Fruit fly (Drosophila melanogaster) whole organism, embryonic: ENCODE data around the gene pxb.

Experiments used
- Atf3 ChIP-seq: fragments of 200-800 bp; sonication (Bioruptor generic); optimal IDR thresholded peaks from 3 replicates; lab custom pipeline; 2016; ENCODE audit warnings: missing biosample characterization, missing genetic modification characterization
- Awh ChIP-seq: fragments of 200-800 bp; sonication (Bioruptor generic); IDR thresholded peaks from 2 replicates; pipeline ENCODE4, ENCODE4 v1.3.6; 2022; ENCODE audit warnings: missing biosample characterization, missing genetic modification characterization
- CG10462 ChIP-seq: fragments of 200-800 bp; sonication (Bioruptor generic); optimal IDR thresholded peaks from 2 replicates; lab custom pipeline; 2016; ENCODE audit warnings: missing biosample characterization, missing genetic modification characterization
- CG15479 ChIP-seq: fragments of 200-800 bp; sonication (Bioruptor generic); optimal IDR thresholded peaks from 3 replicates; lab custom pipeline; 2019; ENCODE audit warnings: missing biosample characterization, mild to moderate bottlenecking, missing genetic modification characterization, moderate library complexity
- CG15696 ChIP-seq: fragments of 200-800 bp; sonication (Bioruptor generic); optimal IDR thresholded peaks from 2 replicates; lab custom pipeline; 2019; ENCODE audit warnings: missing biosample characterization, mild to moderate bottlenecking, missing genetic modification characterization, moderate library complexity
- CG1602 ChIP-seq: fragments of 200-800 bp; sonication (Bioruptor generic); optimal IDR thresholded peaks from 3 replicates; lab custom pipeline; 2016; ENCODE audit warnings: missing biosample characterization, missing genetic modification characterization
- CG18262 ChIP-seq: fragments of 200-800 bp; optimal IDR thresholded peaks from 3 replicates; lab custom pipeline; 2019; ENCODE audit warnings: missing biosample characterization, mild to moderate bottlenecking, missing genetic modification characterization, moderate library complexity
- CG2199 ChIP-seq: fragments of 200-800 bp; sonication (Bioruptor generic); IDR thresholded peaks from 3 replicates; pipeline ENCODE4 v1.3.6; 2022; ENCODE audit warnings: missing biosample characterization, missing genetic modification characterization
- CG2202 ChIP-seq: fragments of 200-800 bp; sonication (Bioruptor generic); optimal IDR thresholded peaks from 2 replicates; lab custom pipeline; 2018; ENCODE audit warnings: missing biosample characterization, mild to moderate bottlenecking, missing genetic modification characterization
- CG31388 ChIP-seq: fragments of 200-800 bp; sonication (Bioruptor generic); optimal IDR thresholded peaks from 2 replicates; lab custom pipeline; 2016; ENCODE audit warnings: missing biosample characterization, missing genetic modification characterization
- CG32772 ChIP-seq: fragments of 200-800 bp; sonication (Bioruptor generic); IDR thresholded peaks from 2 replicates; pipeline ENCODE4 v1.3.6; 2022; ENCODE audit warnings: missing biosample characterization, missing genetic modification characterization
- CG4404 ChIP-seq: fragments of 200-800 bp; sonication (Bioruptor generic); IDR thresholded peaks from 2 replicates; pipeline ENCODE4 v1.3.6; 2022; ENCODE audit warnings: missing biosample characterization, missing genetic modification characterization
- CG4424 ChIP-seq: fragments of 200-800 bp; sonication (Bioruptor generic); optimal IDR thresholded peaks from 3 replicates; lab custom pipeline; 2016; ENCODE audit warnings: missing biosample characterization, missing genetic modification characterization
- CG6791 ChIP-seq: fragments of 200-800 bp; sonication (Bioruptor generic); IDR thresholded peaks from 3 replicates; pipeline ENCODE4 v1.3.6; 2022; ENCODE audit warnings: missing biosample characterization, missing genetic modification characterization; ENCODE audit not compliant: partially characterized antibody
- CoRest ChIP-seq: fragments of 200-800 bp; sonication (Bioruptor generic); optimal IDR thresholded peaks from 3 replicates; lab custom pipeline; 2018; ENCODE audit warnings: missing biosample characterization, mild to moderate bottlenecking, missing genetic modification characterization, moderate library complexity
- Dad ChIP-seq: fragments of 200-800 bp; sonication (Bioruptor generic); optimal IDR thresholded peaks from 3 replicates; lab custom pipeline; 2016; ENCODE audit warnings: missing biosample characterization, missing genetic modification characterization
- Dbx ChIP-seq: fragments of 200-800 bp; sonication (Bioruptor generic); IDR thresholded peaks from 3 replicates; pipeline ENCODE4 v1.3.6; 2022; ENCODE audit warnings: missing biosample characterization, missing genetic modification characterization
- Dfd ChIP-seq, 2 experiments: fragments of >200 bp; optimal IDR thresholded peaks; 2 replicates each; lab custom pipeline; 2017; ENCODE audit warnings: missing biosample characterization in 2 of 2, missing genetic modification characterization in 2 of 2
- Dip3 ChIP-seq: fragments of 200-800 bp; sonication (Bioruptor generic); optimal IDR thresholded peaks from 3 replicates; lab custom pipeline; 2016; ENCODE audit warnings: missing biosample characterization, missing genetic modification characterization
- ERR ChIP-seq: fragments of 200-800 bp; sonication (Bioruptor generic); optimal IDR thresholded peaks from 2 replicates; lab custom pipeline; 2016; ENCODE audit warnings: missing biosample characterization, missing genetic modification characterization
- Gsc ChIP-seq: fragments of 200-800 bp; sonication (Bioruptor generic); IDR thresholded peaks from 2 replicates; pipeline ENCODE4 v1.3.6; 2022; ENCODE audit warnings: missing biosample characterization, missing genetic modification characterization
- Ravus ChIP-seq: fragments of 200-800 bp; sonication (Bioruptor generic); IDR thresholded peaks from 2 replicates; pipeline ENCODE4 v1.3.6; 2022; ENCODE audit warnings: missing biosample characterization, missing genetic modification characterization
- Ssrp ChIP-seq: fragments of 200-800 bp; sonication (Bioruptor generic); optimal IDR thresholded peaks from 2 replicates; lab custom pipeline; 2018; ENCODE audit warnings: missing biosample characterization, mild to moderate bottlenecking, missing genetic modification characterization, moderate library complexity
- ab ChIP-seq: fragments of 200-800 bp; sonication (Bioruptor generic); optimal IDR thresholded peaks from 2 replicates; lab custom pipeline; 2016; ENCODE audit warnings: missing biosample characterization, missing genetic modification characterization
- bigmax ChIP-seq: fragments of 200-800 bp; sonication (Bioruptor generic); optimal IDR thresholded peaks from 2 replicates; lab custom pipeline; 2018; ENCODE audit warnings: missing biosample characterization, mild to moderate bottlenecking, missing genetic modification characterization
- cad ChIP-seq: fragments of >200 bp; optimal IDR thresholded peaks from 2 replicates; lab custom pipeline; 2017; ENCODE audit warnings: missing biosample characterization, missing genetic modification characterization
- chm ChIP-seq: fragments of 200-800 bp; sonication (Bioruptor generic); IDR thresholded peaks from 2 replicates; pipeline ENCODE4 v1.3.6; 2022; ENCODE audit warnings: missing biosample characterization, missing genetic modification characterization
- crol ChIP-seq: fragments of 200-800 bp; sonication (Bioruptor generic); IDR thresholded peaks from 2 replicates; pipeline ENCODE4 v1.3.6; 2022; ENCODE audit warnings: missing biosample characterization, missing genetic modification characterization
- dan ChIP-seq: fragments of 200-800 bp; sonication (Bioruptor generic); IDR thresholded peaks from 2 replicates; pipeline ENCODE4 v1.3.6; 2022; ENCODE audit warnings: missing biosample characterization, missing genetic modification characterization
- fd3F ChIP-seq: fragments of 200-800 bp; sonication (Bioruptor generic); optimal IDR thresholded peaks from 2 replicates; lab custom pipeline; 2018; ENCODE audit warnings: missing biosample characterization, mild to moderate bottlenecking, missing genetic modification characterization, moderate library complexity
- fru ChIP-seq: fragments of >200 bp; optimal IDR thresholded peaks from 2 replicates; lab custom pipeline; 2017
- hth ChIP-seq: fragments of >200 bp; optimal IDR thresholded peaks from 2 replicates; lab custom pipeline; 2017; ENCODE audit warnings: inconsistent platforms
- insv ChIP-seq, 2 experiments: fragments of 200-800 bp; sonication (Bioruptor generic); optimal IDR thresholded peaks; 3 replicates each; lab custom pipeline; 2016 to 2018; ENCODE audit warnings: missing biosample characterization in 2 of 2, missing genetic modification characterization in 2 of 2
- jing ChIP-seq: fragments of 200-800 bp; sonication (Bioruptor generic); optimal IDR thresholded peaks from 2 replicates; lab custom pipeline; 2018; ENCODE audit warnings: missing biosample characterization, mild to moderate bottlenecking, missing genetic modification characterization
- kni ChIP-seq: fragments of 200-800 bp; sonication (Bioruptor generic); optimal IDR thresholded peaks from 3 replicates; lab custom pipeline; 2017; ENCODE audit warnings: mild to moderate bottlenecking, missing biosample characterization, missing genetic modification reagents, missing genetic modification characterization
- nerfin-2 ChIP-seq: fragments of 200-800 bp; sonication (Bioruptor generic); IDR thresholded peaks from 2 replicates; pipeline ENCODE4 v1.3.6; 2022; ENCODE audit warnings: missing biosample characterization, missing genetic modification characterization; ENCODE audit not compliant: partially characterized antibody
- pnt ChIP-seq: fragments of 200-800 bp; sonication (Bioruptor generic); optimal IDR thresholded peaks from 3 replicates; lab custom pipeline; 2016; ENCODE audit warnings: missing biosample characterization, missing genetic modification characterization
- pros ChIP-seq: fragments of 200-800 bp; sonication (Bioruptor generic); optimal IDR thresholded peaks from 3 replicates; lab custom pipeline; 2019; ENCODE audit warnings: missing biosample characterization, mild to moderate bottlenecking, missing genetic modification characterization, moderate library complexity
- sens ChIP-seq: fragments of 200-800 bp; sonication (Bioruptor generic); peaks from one replicate; lab custom pipeline; 2016; ENCODE audit warnings: missing biosample characterization, missing genetic modification characterization
- sima ChIP-seq: fragments of 200-800 bp; sonication (Bioruptor generic); optimal IDR thresholded peaks from 2 replicates; lab custom pipeline; 2016; ENCODE audit warnings: missing biosample characterization, missing genetic modification characterization
- sob ChIP-seq: fragments of 200-800 bp; sonication (Bioruptor generic); IDR thresholded peaks from 2 replicates; pipeline ENCODE4 v1.3.6; 2022; ENCODE audit warnings: missing biosample characterization, missing genetic modification characterization
- sqz ChIP-seq: fragments of 200-800 bp; sonication (Bioruptor generic); optimal IDR thresholded peaks from 3 replicates; lab custom pipeline; 2018; ENCODE audit warnings: missing biosample characterization, mild to moderate bottlenecking, missing genetic modification characterization
- toy ChIP-seq: fragments of 200-800 bp; sonication (Bioruptor generic); IDR thresholded peaks from 2 replicates; pipeline ENCODE4 v1.3.6; 2022; ENCODE audit warnings: missing biosample characterization, missing genetic modification characterization
- twi ChIP-seq: fragments of 200-800 bp; optimal IDR thresholded peaks from 2 replicates; lab custom pipeline; 2019; ENCODE audit warnings: missing biosample characterization, mild to moderate bottlenecking, missing genetic modification characterization, moderate library complexity
- tx ChIP-seq: fragments of 200-800 bp; sonication (Bioruptor generic); optimal IDR thresholded peaks from 2 replicates; lab custom pipeline; 2016; ENCODE audit warnings: missing biosample characterization, missing genetic modification characterization
- zen ChIP-seq: fragments of 200-800 bp; sonication (Bioruptor generic); optimal IDR thresholded peaks from 3 replicates; lab custom pipeline; 2018; ENCODE audit warnings: missing biosample characterization, mild to moderate bottlenecking, missing genetic modification characterization, moderate library complexity

The pxb gene

DNA sequence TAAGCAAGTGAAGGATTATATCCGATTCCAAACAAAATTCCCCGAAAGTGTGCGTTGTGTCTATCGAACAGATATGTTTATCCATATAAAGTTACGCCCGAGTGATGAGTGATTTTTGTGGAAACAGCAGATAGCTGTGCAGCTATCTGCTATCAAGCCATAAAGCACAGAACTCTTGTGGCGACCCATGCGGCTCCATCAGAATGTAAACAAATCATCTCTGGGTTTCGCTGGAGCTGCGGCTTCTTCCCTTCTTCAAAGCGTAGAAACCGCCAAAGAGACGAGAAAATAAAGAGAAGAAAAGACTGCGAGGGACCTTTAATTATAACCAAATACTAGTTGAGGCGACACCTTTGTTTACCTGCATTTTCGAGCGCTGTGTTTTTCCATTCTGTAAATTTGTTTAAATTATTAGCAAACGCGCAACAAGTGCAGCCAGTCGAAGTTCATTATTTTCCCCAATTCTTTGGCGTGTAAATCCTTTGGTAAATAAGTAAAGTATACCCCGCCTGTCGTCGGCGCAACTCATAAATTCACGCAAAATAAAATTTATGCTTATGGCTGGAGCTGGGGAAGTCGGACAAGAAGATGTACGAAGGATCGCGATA, 1.0 kb downstream of the pxb start (continued):
- peak; percentile 23 for TF ChIP-seq CG2202 (tag; lab: Kevin White, UChicago)
- TF ChIP-seq CoRest (tag; lab: Kevin White, UChicago), result peak; percentile 1
- no peak for TF ChIP-seq CG18262
- no peak for TF ChIP-seq Ravus
- TF ChIP-seq Dfd (GFP tag; optimal IDR thresholded peaks at IDR 0.05; lab: Kevin White, UChicago), result no peak
- TF ChIP-seq sob (GFP tag; lab: Robert Waterston, UW), result no peak
- peak; percentile 25 for TF ChIP-seq kni
- no peak for TF ChIP-seq fru (lab: Kevin White, UChicago)
- peak; percentile 18 for TF ChIP-seq sqz (GFP tag; lab: Kevin White, UChicago)

- TF ChIP-seq dan (GFP tag; lab: Robert Waterston, UW), result no peak
- no peak for TF ChIP-seq tx (GFP tag; lab: Kevin White, UChicago)
- no peak for TF ChIP-seq crol
- peak; percentile 80 for TF ChIP-seq kni
- peak; percentile 80 for TF ChIP-seq CG15479 (GFP tag; lab: Kevin White, UChicago)
- TF ChIP-seq ERR (GFP tag; lab: Kevin White, UChicago), result no peak
- TF ChIP-seq chm, result peak; percentile 22; the same call in 1 of the 2 replicates
- peak; percentile 67 for TF ChIP-seq pros (GFP tag; lab: Kevin White, UChicago)
- TF ChIP-seq Ssrp (tag; lab: Kevin White, UChicago), result no peak
- TF ChIP-seq CG2199 (GFP tag; lab: Robert Waterston, UW), result peak; percentile 77; the same call in 1 of the 3 replicates
- no peak for TF ChIP-seq CG4404 (GFP tag; lab: Robert Waterston, UW)
- TF ChIP-seq zen (tag; lab: Kevin White, UChicago), result peak; percentile 96
- no peak for TF ChIP-seq pnt (GFP tag; lab: Kevin White, UChicago)
- TF ChIP-seq twi (tag; lab: Kevin White, UChicago), result peak; percentile 14
- TF ChIP-seq CG31388 (GFP tag; lab: Kevin White, UChicago), result no peak
- TF ChIP-seq ab (GFP tag; lab: Kevin White, UChicago), result no peak
- TF ChIP-seq bigmax (GFP tag; lab: Kevin White, UChicago), result no peak
- TF ChIP-seq CG32772 (GFP tag; lab: Robert Waterston, UW), result no peak
- TF ChIP-seq insv (GFP tag; optimal IDR thresholded peaks at IDR 0.05; lab: Kevin White, UChicago), result peak in 1 of 2 experiments; percentile 83
- TF ChIP-seq cad, result peak; percentile 14
- TF ChIP-seq CG4424, result no peak
- TF ChIP-seq sens (GFP tag; lab: Kevin White, UChicago), result peak; percentile 51
- TF ChIP-seq fd3F, result no peak
- TF ChIP-seq jing (GFP tag; lab: Kevin White, UChicago), result no peak
- TF ChIP-seq CG15696 (tag; lab: Kevin White, UChicago), result no peak
- no peak for TF ChIP-seq Gsc (GFP tag; lab: Robert Waterston, UW)
- TF ChIP-seq hth (lab: Kevin White, UChicago), result no peak
- 0 out of 3 replicates have a peak, but pooled peaks have one; percentile 34 for TF ChIP-seq CG6791
- no peak for TF ChIP-seq Dad
- no peak for TF ChIP-seq CG10462 (GFP tag; lab: Kevin White, UChicago)
- TF ChIP-seq toy, result no peak
- TF ChIP-seq Awh (GFP tag; lab: Robert Waterston, UW), result no peak
- TF ChIP-seq sima, result no peak
- TF ChIP-seq CG1602 (GFP tag; lab: Kevin White, UChicago), result no peak
- no peak for TF ChIP-seq Dip3 (GFP tag; lab: Kevin White, UChicago)
- TF ChIP-seq Atf3, result no peak
- TF ChIP-seq nerfin-2 (GFP tag; lab: Robert Waterston, UW), result no peak
- TF ChIP-seq sqz (GFP tag; lab: Kevin White, UChicago), result peak; percentile 72
- no peak for TF ChIP-seq Dbx (GFP tag; lab: Robert Waterston, UW)
Observed at dm6 chr3R:15668863-15669491, 3.0 kb downstream of the pxb start.
